Worm (Caenorhabditis elegans): ENCODE data around the gene algn-6.

The algn-6 gene

DNA sequence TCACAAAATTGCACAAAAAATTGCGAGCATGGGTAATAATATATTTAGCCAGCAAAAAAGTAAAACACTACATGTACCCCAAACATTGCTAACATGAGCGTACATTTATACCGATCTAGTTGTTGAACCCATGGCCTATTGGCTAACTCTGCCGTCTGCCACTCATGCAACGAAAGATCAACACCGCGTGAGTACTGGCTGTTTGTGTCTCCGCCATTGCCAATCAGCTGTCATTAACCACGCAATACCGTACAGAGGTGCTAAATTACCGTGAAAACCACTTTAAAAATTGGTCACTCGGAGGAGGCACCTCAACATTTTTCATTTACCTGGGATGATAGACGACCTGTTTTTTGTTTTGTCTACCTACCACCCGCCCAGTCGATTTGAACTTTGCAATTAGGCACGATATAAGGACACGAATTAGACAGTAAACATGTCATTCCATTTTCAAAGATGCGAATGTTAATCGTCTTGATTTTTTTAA is 35.8 kb downstream of the algn-6 start, which contains the start of gene K02C4.2 (continued):
- TF ChIP-seq rec-8 (tag; optimal IDR thresholded peaks at IDR 0.05) (peak; percentile 70 to 73), unc-62 (GFP tag; optimal IDR thresholded peaks at IDR 0.05) (no peak)

DNA sequence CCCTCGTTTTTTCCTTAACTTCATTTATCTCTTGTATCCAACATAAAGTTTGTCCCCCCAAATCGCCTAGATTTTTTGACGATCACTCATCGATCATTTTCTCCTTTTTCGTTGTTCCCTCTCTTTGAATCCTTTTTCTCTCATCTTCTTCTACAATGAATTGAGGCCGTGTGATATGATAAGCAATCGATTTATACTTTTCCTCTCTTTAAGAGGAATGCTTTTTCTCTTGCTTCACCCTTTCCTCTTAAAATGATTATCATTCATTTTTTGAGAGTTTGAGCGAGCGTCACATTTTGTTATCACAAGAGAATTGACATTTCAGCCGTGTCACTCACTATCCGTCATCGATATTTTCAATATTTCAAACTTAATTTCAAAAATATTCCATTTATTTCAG is 38.4 kb downstream of the algn-6 start, which contains the start of gene K02C4.5:
Gene K02C4.5 (plus strand): TSS at position 395 of the 400 bp plus-strand sequence.
- TF ChIP-seq B0019.2 (GFP tag; conservative IDR thresholded peaks at IDR 0.05): no peak
- TF ChIP-seq mel-28 (tag; optimal IDR thresholded peaks at IDR 0.05; ENCODE audit: borderline replicate concordance): no peak
- TF ChIP-seq ztf-26 (tag; optimal IDR thresholded peaks at IDR 0.05): no peak
- peak; percentile 64 for TF ChIP-seq unc-62 (GFP tag; optimal IDR thresholded peaks at IDR 0.05)
- no peak for TF ChIP-seq F52B5.7 (tag; optimal IDR thresholded peaks at IDR 0.05)
- TF ChIP-seq C17E4.6 (GFP tag; IDR thresholded peaks at IDR 0.05): no peak
- peak; percentile 38 to 48 for TF ChIP-seq let-607 (tag; optimal IDR thresholded peaks at IDR 0.05)
- TF ChIP-seq snpc-3.4 (tag; optimal IDR thresholded peaks at IDR 0.05): no peak
- no peak for TF ChIP-seq mcd-1 (GFP tag; IDR thresholded peaks at IDR 0.05)
- peak; percentile 6 for TF ChIP-seq ztf-18 (tag; optimal IDR thresholded peaks at IDR 0.05)
- TF ChIP-seq nhr-80 (tag; optimal IDR thresholded peaks at IDR 0.05): peak; percentile 82
- TF ChIP-seq Y53G8AR.9 (GFP tag; conservative IDR thresholded peaks at IDR 0.05): no peak
- TF ChIP-seq cebp-1 (GFP tag; IDR thresholded peaks at IDR 0.05): no peak
- TF ChIP-seq cebp-1 (tag; optimal IDR thresholded peaks at IDR 0.05): peak; percentile 16
- TF ChIP-seq ceh-40 (GFP tag; IDR thresholded peaks at IDR 0.05): no peak
- no peak for TF ChIP-seq ztf-22 (GFP tag; optimal IDR thresholded peaks at IDR 0.05)
- no peak for TF ChIP-seq hmg-1.2 (GFP tag; IDR thresholded peaks at IDR 0.05)
- TF ChIP-seq attf-5 (GFP tag; optimal IDR thresholded peaks at IDR 0.05): peak; percentile 29
- TF ChIP-seq Y95B8A.8 (GFP tag; IDR thresholded peaks at IDR 0.05): no peak
- TF ChIP-seq ztf-25 (GFP tag; IDR thresholded peaks at IDR 0.05): no peak
- no peak for TF ChIP-seq F22D6.2 (tag; optimal IDR thresholded peaks at IDR 0.05)
- no peak for TF ChIP-seq F37B4.10 (GFP tag; IDR thresholded peaks at IDR 0.05)

DNA sequence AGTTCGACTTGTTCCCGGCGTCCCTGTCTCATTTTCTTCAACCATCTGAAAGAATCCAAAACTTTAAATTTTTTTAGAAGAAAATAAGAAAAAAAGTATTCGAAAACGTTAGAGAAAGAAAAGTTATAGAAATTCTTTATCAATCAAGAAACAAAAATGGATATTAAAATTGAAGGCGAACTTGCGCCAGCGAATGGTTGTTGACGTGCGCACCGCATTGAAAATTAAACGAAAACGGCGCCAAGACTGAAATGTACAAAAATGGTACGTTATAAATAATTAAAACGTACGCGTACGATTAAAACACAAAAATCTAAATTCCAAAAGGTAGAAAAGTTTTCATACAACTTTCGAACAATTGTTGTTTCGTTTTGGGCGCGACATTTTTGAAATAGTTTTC is 47.2 kb downstream of the algn-6 start, which contains the start of gene K02C4.3:
Gene K02C4.3 (minus strand): TSS at position 51 of the 400 bp plus-strand sequence.
- TF ChIP-seq tbp1 (GFP tag; optimal IDR thresholded peaks at IDR 0.05) (no peak), mcd-1 (GFP tag; IDR thresholded peaks at IDR 0.05) (peak; percentile 75), hlh-26 (GFP tag; conservative IDR thresholded peaks at IDR 0.05) (no peak), lir-1 (GFP tag; conservative IDR thresholded peaks at IDR 0.05) (no peak), attf-5 (GFP tag; optimal IDR thresholded peaks at IDR 0.05) (peak; percentile 27), die-1 (tag; optimal IDR thresholded peaks at IDR 0.05) (no peak), lin-35 (GFP tag; optimal IDR thresholded peaks at IDR 0.05) (peak in 1 of 3 experiments; percentile 80), lin-54 (GFP tag; optimal IDR thresholded peaks at IDR 0.05) (peak; percentile 69), F33H1.4 (GFP tag; IDR thresholded peaks at IDR 0.05) (peak; percentile 37; the same call in 1 of the 2 replicates), efl-1 (GFP tag; optimal IDR thresholded peaks at IDR 0.05) (peak; percentile 69), atf-7 (tag; optimal IDR thresholded peaks at IDR 0.05) (no peak), F23B12.7 (tag; optimal IDR thresholded peaks at IDR 0.05; ENCODE audit: insufficient read depth) (peak; percentile 13), ceh-91 (GFP tag; IDR thresholded peaks at IDR 0.05) (0 out of 2 replicates have a peak, but pooled peaks have one; percentile 16), snpc-1.1 (tag; optimal IDR thresholded peaks at IDR 0.05; ENCODE audit: insufficient read depth) (peak; percentile 34), madf-6 (GFP tag; IDR thresholded peaks at IDR 0.05) (peak; percentile 65), lin-40 (tag; optimal IDR thresholded peaks at IDR 0.05) (peak; percentile 37), snpc-3.4 (tag; optimal IDR thresholded peaks at IDR 0.05) (peak; percentile 60), unc-130 (GFP tag; optimal IDR thresholded peaks at IDR 0.05) (no peak), egl-44 (GFP tag; IDR thresholded peaks at IDR 0.05) (no peak), snpc-4 (GFP tag; optimal IDR thresholded peaks at IDR 0.05) (no peak), snpc-4 (tag; optimal IDR thresholded peaks at IDR 0.05) (peak; percentile 45 to 74 (median 73)), cebp-1 (GFP tag; IDR thresholded peaks at IDR 0.05) (no peak), cebp-1 (tag; optimal IDR thresholded peaks at IDR 0.05) (no peak), madf-8 (GFP tag; conservative IDR thresholded peaks at IDR 0.05) (peak; percentile 26; the same call in 1 of the 2 replicates), unc-62 (GFP tag; optimal IDR thresholded peaks at IDR 0.05) (no peak), him-1 (tag; optimal IDR thresholded peaks at IDR 0.05) (peak; percentile 44), aptf-2 (GFP tag; conservative IDR thresholded peaks at IDR 0.05) (no peak)

All from whole organism, young adult.